Worm (Caenorhabditis elegans) whole organism, dauer: ENCODE measurements around the gene spl-3.

ENCODE experiments used
- unc-62 ChIP-seq: sonication (generic microtip); optimal IDR thresholded peaks from 2 replicates; lab custom pipeline; 2017; ENCODE audit warnings: missing biosample characterization, missing genetic modification reagents, missing genetic modification characterization

spl-3 gene

DNA sequence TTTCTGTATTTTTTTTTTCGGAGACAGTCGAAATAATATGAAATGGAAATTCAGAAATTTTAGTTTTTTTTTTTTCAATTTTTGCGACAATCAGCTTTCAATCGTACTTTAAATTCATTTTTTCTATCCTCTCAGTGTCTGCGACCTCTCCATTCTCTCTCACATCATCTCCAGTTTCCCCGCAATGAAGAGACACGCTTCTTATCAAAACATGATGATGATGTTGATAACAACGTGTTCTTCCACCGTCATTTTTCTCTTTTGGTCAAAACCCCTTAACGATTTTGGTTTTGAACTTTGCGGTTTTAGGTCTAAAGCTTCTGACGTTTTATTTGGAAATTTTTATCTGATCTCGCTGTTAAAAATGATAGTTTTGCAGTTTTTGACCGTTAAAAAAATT, 16.5 kb downstream of the spl-3 start:
- TF ChIP-seq unc-62 (GFP tag; lab: Kevin White, UChicago) = no peak

- no peak for TF ChIP-seq unc-62 (GFP tag; lab: Kevin White, UChicago)
Measured at ce11 chrIV:1209813-1210212, 16.9 kb downstream of the spl-3 start.

ce11 chrIV:1211902-1212301, 19.0 kb downstream of the spl-3 start:
- TF ChIP-seq unc-62 (GFP tag; lab: Kevin White, UChicago) = no peak

ce11 chrIV:1212357-1212756, 19.5 kb downstream of the spl-3 start:
- TF ChIP-seq unc-62 (GFP tag; lab: Kevin White, UChicago) = no peak

DNA sequence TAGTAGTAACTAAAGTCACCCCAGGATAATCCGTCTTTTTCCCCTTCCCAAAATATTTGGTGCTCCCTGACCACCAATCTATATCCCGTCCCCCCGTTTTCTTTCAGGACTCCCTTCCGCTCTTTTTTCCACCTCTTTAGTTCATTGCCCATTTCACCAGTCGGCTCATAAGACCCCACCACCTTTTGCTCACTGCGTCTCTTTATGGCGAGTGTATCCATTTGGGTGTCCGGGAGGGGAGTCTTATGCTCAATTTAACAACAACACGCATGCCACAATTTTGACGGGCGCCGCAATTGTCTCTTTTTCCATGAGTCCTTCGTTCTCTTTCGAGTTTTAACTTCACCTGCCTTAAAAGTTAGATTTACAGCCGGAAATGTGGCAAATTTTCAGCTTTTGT, 20.3 kb downstream of the spl-3 start:
- TF ChIP-seq unc-62 (GFP tag; lab: Kevin White, UChicago) = no peak

DNA sequence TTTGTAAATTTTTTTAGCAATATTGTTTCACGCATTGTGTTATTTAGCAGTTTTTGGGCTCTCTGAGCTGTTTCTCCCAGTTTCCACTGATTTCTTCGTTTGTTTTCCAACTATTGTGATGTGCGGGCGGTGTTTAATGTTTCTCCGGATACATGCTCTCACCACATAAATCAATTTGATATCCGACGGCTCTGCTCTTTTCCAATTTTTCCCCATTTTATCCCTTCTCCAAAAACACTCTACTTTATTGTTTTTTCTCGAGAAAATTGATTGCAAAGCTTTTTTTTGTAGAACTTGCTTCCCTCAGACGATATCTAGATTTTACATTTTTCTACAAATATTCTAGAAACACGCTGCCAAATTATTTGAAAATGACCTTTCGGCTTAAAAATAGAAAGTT, 22.7 kb downstream of the spl-3 start:
- TF ChIP-seq unc-62 (GFP tag; lab: Kevin White, UChicago) = no peak

ce11 chrIV:1216290-1216689, 23.4 kb downstream of the spl-3 start, which contains the start of gene W09G12.9:
Gene W09G12.9 (plus strand): TSS chrIV:1216590.
- TF ChIP-seq unc-62 (GFP tag; lab: Kevin White, UChicago) = no peak

DNA sequence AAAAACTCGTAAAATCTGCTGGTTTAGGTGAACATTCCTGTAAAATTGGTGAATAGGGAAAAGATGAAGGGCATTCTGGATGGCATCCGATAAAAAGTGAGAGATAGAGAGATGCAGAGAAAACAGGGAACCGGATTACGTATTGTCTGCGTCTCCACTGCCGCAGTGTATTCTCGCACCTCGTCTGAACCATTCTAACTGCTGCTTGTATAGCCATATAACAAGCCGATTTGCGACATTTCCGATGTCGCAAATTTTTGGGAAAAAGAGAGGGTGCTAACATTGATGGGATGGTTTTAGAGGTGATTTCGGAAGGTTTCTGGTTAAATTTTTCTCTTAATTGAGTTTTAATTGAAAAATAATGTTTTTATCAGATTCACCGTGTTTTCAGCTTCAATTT, 28.3 kb downstream of the spl-3 start, which contains the start of gene W09G12.10:
W09G12.10 (minus strand) TSS at position 121 of the 400 bp plus-strand sequence.
- TF ChIP-seq unc-62 (GFP tag; lab: Kevin White, UChicago) = no peak

- no peak for TF ChIP-seq unc-62 (GFP tag; lab: Kevin White, UChicago)
Measured at ce11 chrIV:1224781-1225180, 31.9 kb downstream of the spl-3 start.

DNA sequence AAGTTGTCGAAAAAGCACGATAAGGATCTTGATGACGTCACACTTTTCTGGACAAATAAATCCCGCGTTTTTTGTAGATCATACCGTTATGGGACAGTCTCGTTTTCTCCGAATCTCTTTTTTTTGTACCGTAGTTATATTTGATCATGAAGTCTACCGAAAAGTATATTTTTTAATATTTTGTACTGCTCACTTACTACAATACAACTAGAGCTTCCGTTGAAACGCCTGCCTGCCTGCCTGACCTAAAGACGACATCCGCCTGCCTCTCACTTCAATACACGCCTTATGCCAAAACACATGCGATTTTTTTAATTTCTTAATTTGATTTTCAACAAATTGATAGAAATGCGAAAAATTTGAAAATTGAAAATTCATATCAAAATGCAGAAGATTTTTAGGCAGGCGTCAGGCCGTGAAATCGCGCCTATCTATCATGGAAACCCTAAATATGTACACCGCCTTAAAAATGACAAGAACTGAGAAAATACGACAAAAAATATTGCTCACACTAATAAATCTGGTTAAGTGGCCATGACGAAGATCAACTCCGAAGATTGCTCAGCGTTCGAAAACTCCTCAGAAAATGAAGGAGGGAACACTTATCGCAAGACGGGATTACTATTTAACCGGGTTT, 32.8 kb downstream of the spl-3 start, which contains the start of gene W09G12.8:
W09G12.8 (plus strand) TSS at position 587 of the 637 bp plus-strand sequence.
- TF ChIP-seq unc-62 (GFP tag; lab: Kevin White, UChicago) = no peak

DNA sequence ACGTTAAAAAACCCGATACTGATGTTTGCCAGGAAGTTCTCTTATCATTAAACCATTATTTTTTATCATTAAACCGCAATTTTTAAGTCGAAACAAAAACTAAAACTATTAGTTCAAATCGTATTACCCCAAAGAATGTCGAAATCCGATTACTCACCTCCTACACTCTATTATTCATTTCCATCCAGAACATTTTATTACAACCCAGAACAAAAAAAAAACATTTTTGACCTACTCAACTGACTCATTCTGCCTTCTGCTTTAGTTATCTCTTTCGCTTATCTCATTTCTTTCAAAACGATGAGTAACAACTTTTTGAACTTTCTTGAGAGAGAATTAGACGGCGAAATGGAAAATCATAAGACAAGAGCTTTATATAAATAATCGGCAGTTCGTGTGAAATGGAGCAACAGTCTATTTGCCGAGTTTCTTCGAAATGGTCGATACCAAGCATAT, 35.8 kb downstream of the spl-3 start, which contains the start of gene W09G12.7:
W09G12.7 (plus strand) TSS at position 406 of the 456 bp plus-strand sequence.
- no peak for TF ChIP-seq unc-62 (GFP tag; lab: Kevin White, UChicago)

DNA sequence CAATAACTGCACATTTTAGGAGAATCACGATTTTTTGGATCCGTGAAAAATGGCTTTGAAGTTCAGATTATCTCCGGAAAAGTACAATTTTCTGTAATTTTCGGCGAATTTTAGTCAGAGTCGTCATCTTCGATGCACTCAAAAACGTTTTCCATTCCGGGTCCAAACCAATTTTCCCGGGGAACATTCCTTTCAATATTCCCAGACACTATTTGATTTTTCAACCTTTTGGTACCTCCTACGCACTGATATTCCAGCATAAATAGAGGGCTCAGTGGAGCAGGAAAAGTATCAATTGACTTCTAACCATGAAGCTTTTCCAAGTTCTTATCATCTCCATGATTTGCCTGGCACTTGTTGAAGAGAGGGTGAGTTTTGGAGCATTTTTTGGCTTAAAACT, 38.7 kb downstream of the spl-3 start, which contains the start of gene W09G12.6:
W09G12.6 (plus strand) TSS at position 301 of the 400 bp plus-strand sequence.
- TF ChIP-seq unc-62 (GFP tag; lab: Kevin White, UChicago) = no peak

DNA sequence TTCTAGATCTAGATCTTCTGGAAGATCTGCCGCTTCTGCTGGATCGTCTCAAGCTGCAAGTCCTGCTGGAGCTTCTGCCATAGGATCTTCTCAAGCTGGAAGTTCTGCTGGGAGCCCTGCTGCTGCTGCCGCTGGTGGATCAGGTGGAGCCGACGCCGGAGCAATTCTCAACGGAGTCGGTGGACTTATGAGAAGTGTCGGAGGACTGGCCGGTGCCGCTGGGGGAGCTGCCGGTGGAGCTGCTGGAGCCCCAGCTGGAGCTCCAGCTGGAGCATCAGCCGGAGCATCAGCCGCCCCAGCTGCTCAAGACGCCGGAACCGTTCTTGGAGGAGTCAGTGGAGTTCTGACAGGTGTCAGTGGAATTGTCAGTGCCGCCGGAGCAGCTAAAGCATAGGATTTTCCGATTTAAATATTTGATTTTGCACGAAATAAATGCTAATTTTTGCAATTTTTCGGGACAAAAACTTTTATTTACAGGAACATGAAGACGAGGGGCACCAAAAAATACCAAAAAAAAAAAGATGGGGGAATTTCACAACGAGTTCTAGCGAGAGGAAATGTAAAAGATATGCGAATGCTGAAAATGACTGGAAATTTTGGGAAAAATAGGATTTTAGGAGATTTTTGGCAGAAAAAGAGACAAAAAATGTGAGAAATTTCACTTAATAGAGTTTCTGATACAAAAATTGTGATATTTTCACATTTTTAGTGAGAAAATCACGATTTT, 39.7 kb downstream of the spl-3 start:
- no peak for TF ChIP-seq unc-62 (GFP tag; lab: Kevin White, UChicago)

- TF ChIP-seq unc-62 (GFP tag; lab: Kevin White, UChicago) = no peak
Measured at ce11 chrIV:1234780-1235179, 41.9 kb downstream of the spl-3 start.

- no peak for TF ChIP-seq unc-62 (GFP tag; lab: Kevin White, UChicago)
Measured at ce11 chrIV:1235785-1236184, 42.9 kb downstream of the spl-3 start.

ce11 chrIV:1238147-1238546, 45.3 kb downstream of the spl-3 start:
- no peak for TF ChIP-seq unc-62 (GFP tag; lab: Kevin White, UChicago)
